Fruit fly (Drosophila melanogaster): ENCODE measurements around the gene Fer1.

Gene Fer1

dm6 chr3R:7102853-7103833, 32.9 kb upstream of the Fer1 start (continued):
- TF ChIP-seq nom (GFP tag; optimal IDR thresholded peaks at IDR 0.05) (peak; percentile 37), CG8290 (GFP tag; optimal IDR thresholded peaks at IDR 0.05) (no peak), CG8290 (tag; optimal IDR thresholded peaks at IDR 0.05) (peak in 1 of 2 experiments; percentile 31), dmrt99B (tag; optimal IDR thresholded peaks at IDR 0.05) (peak; percentile 4), seq (GFP tag; IDR thresholded peaks at IDR 0.05) (peak; percentile 70), CG1529 (GFP tag; optimal IDR thresholded peaks at IDR 0.05) (peak; percentile 26), chinmo (GFP tag; IDR thresholded peaks at IDR 0.05; ENCODE audit: partially characterized antibody) (0 out of 4 replicates have a peak, but pooled peaks have one; percentile 60), ara (GFP tag; IDR thresholded peaks at IDR 0.05) (no peak), lbe (GFP tag; optimal IDR thresholded peaks at IDR 0.05) (peak; percentile 6), scrt (GFP tag; optimal IDR thresholded peaks at IDR 0.05) (peak; percentile 51), lab (GFP tag; optimal IDR thresholded peaks at IDR 0.05) (peak; percentile 2), ttk (GFP tag; IDR thresholded peaks at IDR 0.05) (peak; percentile 53; the same call in 1 of the 2 replicates), CG8924 (tag; optimal IDR thresholded peaks at IDR 0.05) (peak; percentile 33), Asciz (GFP tag; optimal IDR thresholded peaks at IDR 0.05) (peak; percentile 7), CG9817 (tag; optimal IDR thresholded peaks at IDR 0.05) (no peak), sens (GFP tag) (peak; percentile 63), gcm (GFP tag; optimal IDR thresholded peaks at IDR 0.05) (peak; percentile 89), gfzf (GFP tag; optimal IDR thresholded peaks at IDR 0.05) (no peak), ewg (GFP tag; optimal IDR thresholded peaks at IDR 0.05) (peak; percentile 44), CG11398 (GFP tag; optimal IDR thresholded peaks at IDR 0.05) (no peak)

DNA sequence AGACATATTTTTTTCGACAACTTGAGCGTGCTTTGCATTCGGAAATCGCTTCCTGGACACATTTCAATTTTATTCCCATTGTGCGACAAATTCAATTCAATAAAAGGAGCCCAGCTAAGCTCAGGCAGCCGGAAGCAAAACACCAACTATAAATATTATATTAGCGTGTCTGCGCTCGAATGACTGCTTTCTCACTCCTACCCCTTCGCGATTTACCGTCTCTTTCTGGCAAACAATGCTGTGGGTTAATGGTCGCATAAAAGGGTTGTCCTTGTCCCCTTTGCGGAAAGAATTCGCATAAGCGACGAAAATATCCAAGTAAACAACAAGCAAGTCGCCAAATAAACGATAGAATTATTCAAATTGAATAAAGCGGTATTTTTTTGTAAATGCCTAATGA, 31.7 kb upstream of the Fer1 start:
- TF ChIP-seq pros (GFP tag; optimal IDR thresholded peaks at IDR 0.05): peak; percentile 75
- TF ChIP-seq ac (GFP tag; optimal IDR thresholded peaks at IDR 0.05): no peak
- no peak for TF ChIP-seq Hr51 (GFP tag; optimal IDR thresholded peaks at IDR 0.05)
- TF ChIP-seq sens (GFP tag): peak; percentile 70
- no peak for TF ChIP-seq CG6683 (GFP tag; optimal IDR thresholded peaks at IDR 0.05)
- TF ChIP-seq CG2199 (GFP tag; IDR thresholded peaks at IDR 0.05): 0 out of 3 replicates have a peak, but pooled peaks have one; percentile 16
- TF ChIP-seq disco-r (GFP tag; optimal IDR thresholded peaks at IDR 0.05): no peak
- TF ChIP-seq gce (GFP tag; IDR thresholded peaks at IDR 0.05): no peak
- peak; percentile 7 for TF ChIP-seq sd (tag; optimal IDR thresholded peaks at IDR 0.05)
- no peak for TF ChIP-seq Sry-δ (GFP tag; optimal IDR thresholded peaks at IDR 0.05)
- no peak for TF ChIP-seq NC2α (GFP tag; optimal IDR thresholded peaks at IDR 0.05)
- TF ChIP-seq CG17328 (GFP tag; IDR thresholded peaks at IDR 0.05): no peak
- TF ChIP-seq lbe (GFP tag; optimal IDR thresholded peaks at IDR 0.05): no peak
- no peak for TF ChIP-seq Adf1 (GFP tag; IDR thresholded peaks at IDR 0.05)
- TF ChIP-seq zen2 (GFP tag; IDR thresholded peaks at IDR 0.05; ENCODE audit: partially characterized antibody): no peak
- no peak for TF ChIP-seq Dp (GFP tag; optimal IDR thresholded peaks at IDR 0.05)
- TF ChIP-seq nom (GFP tag; optimal IDR thresholded peaks at IDR 0.05): no peak
- TF ChIP-seq Hmx (GFP tag; optimal IDR thresholded peaks at IDR 0.05): no peak
- TF ChIP-seq CG8281 (tag; optimal IDR thresholded peaks at IDR 0.05): no peak
- no peak for TF ChIP-seq seq (GFP tag; IDR thresholded peaks at IDR 0.05)
- no peak for TF ChIP-seq CG3407 (GFP tag; optimal IDR thresholded peaks at IDR 0.05)
- TF ChIP-seq chm (GFP tag; IDR thresholded peaks at IDR 0.05): no peak
- no peak for TF ChIP-seq CG10366 (GFP tag; IDR thresholded peaks at IDR 0.05)
- TF ChIP-seq CG9609 (GFP tag; optimal IDR thresholded peaks at IDR 0.05): no peak
- TF ChIP-seq CG16813 (GFP tag; IDR thresholded peaks at IDR 0.05; ENCODE audit: partially characterized antibody): no peak
- no peak for TF ChIP-seq CG31441 (GFP tag; IDR thresholded peaks at IDR 0.05)
- TF ChIP-seq CG6175 (GFP tag; IDR thresholded peaks at IDR 0.05): no peak
- TF ChIP-seq Rfx (GFP tag; IDR thresholded peaks at IDR 0.05): no peak
- TF ChIP-seq Awh (GFP tag; IDR thresholded peaks at IDR 0.05): no peak
- no peak for TF ChIP-seq CG2120 (GFP tag; optimal IDR thresholded peaks at IDR 0.05)
- no peak for TF ChIP-seq toy (GFP tag; IDR thresholded peaks at IDR 0.05)
- TF ChIP-seq scrt (GFP tag; optimal IDR thresholded peaks at IDR 0.05): no peak
- TF ChIP-seq zfh1 (GFP tag; IDR thresholded peaks at IDR 0.05): 0 out of 3 replicates have a peak, but pooled peaks have one; percentile 21

Data from whole organism, embryonic.